Worm (Caenorhabditis elegans) whole organism, L2 larva: ENCODE results near the gene col-105.

Source experiments
- R02D3.7 ChIP-seq: fragments of 150-350 bp; optimal IDR thresholded peaks from 2 replicates; lab custom pipeline; 2014; ENCODE audit warnings: missing biosample characterization, missing genetic modification characterization
- alr-1 ChIP-seq: fragments of 150-350 bp; optimal IDR thresholded peaks from 2 replicates; lab custom pipeline; 2014; ENCODE audit warnings: missing biosample characterization, missing genetic modification characterization
- blmp-1 ChIP-seq: sonication (generic microtip); optimal IDR thresholded peaks from 2 replicates; lab custom pipeline; 2017; ENCODE audit warnings: missing genetic modification characterization, mild to moderate bottlenecking, missing compliant biosample characterization, antibody characterized with exemption, moderate library complexity; ENCODE audit not compliant: insufficient read depth
- ceh-16 ChIP-seq: fragments of 150-350 bp; optimal IDR thresholded peaks from 2 replicates; lab custom pipeline; 2014; ENCODE audit warnings: missing biosample characterization, missing genetic modification characterization
- dmd-4 ChIP-seq: sonication (generic microtip); optimal IDR thresholded peaks from 2 replicates; lab custom pipeline; 2017; ENCODE audit warnings: missing biosample characterization, missing genetic modification characterization
- elt-3 ChIP-seq: sonication (generic microtip); optimal IDR thresholded peaks from 2 replicates; lab custom pipeline; 2017; ENCODE audit warnings: missing biosample characterization, missing genetic modification characterization
- fos-1 ChIP-seq: fragments of 150-350 bp; optimal IDR thresholded peaks from 2 replicates; lab custom pipeline; 2014; ENCODE audit warnings: missing biosample characterization, missing genetic modification characterization
- mab-5 ChIP-seq: fragments of 150-350 bp; optimal IDR thresholded peaks from 2 replicates; lab custom pipeline; 2014; ENCODE audit warnings: missing biosample characterization, missing genetic modification characterization
- unc-62 ChIP-seq: fragments of 150-350 bp; optimal IDR thresholded peaks from 2 replicates; lab custom pipeline; 2014; ENCODE audit warnings: missing biosample characterization, missing genetic modification reagents, missing genetic modification characterization

- TF ChIP-seq mab-5 (no peak), fos-1 (tag; lab: Kevin White, UChicago) (no peak), unc-62 (GFP tag; lab: Kevin White, UChicago) (no peak), dmd-4 (tag; lab: Kevin White, UChicago) (no peak), R02D3.7 (tag; lab: Kevin White, UChicago) (no peak), ceh-16 (tag; lab: Kevin White, UChicago) (no peak), alr-1 (tag; lab: Kevin White, UChicago) (no peak), elt-3 (no peak), blmp-1 (no peak)
Observed at ce11 chrIV:1403960-1404359, 44.9 kb upstream of the col-105 start.
